Worm (Caenorhabditis elegans) whole organism, dauer: ENCODE data around the gene R03H10.5.
"Not testable (repeated sequence)": the region's sequence is repeated elsewhere in the genome, so short reads cannot be mapped to it uniquely, and the experiment has no call there.

Experiments
- unc-62 ChIP-seq: sonication (generic microtip); optimal IDR thresholded peaks from 2 replicates; lab custom pipeline; 2017; ENCODE audit warnings: missing biosample characterization, missing genetic modification reagents, missing genetic modification characterization

Gene R03H10.5

DNA sequence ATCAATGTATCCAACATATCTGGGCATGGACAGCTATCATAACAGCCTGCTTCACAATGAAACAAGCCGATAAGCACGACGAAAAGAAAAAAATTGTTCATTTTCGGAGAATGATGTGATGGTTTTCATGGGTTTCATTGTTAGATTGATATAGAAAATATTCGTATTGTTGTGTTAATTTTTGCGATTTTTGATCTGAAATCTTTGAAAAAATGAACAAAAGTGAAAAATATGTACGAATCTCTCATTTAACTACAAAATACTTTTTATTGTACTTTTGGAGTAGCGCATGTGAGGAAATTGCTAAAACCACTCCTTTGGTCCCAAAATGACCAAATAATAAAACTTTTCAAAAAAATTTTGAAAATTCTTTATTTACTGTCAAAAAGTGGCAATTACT, at the start of gene R03H10.5:
Gene R03H10.5, minus strand, starts transcription at position 101 of the 400 bp plus-strand sequence.
- no peak for TF ChIP-seq unc-62 (GFP tag; lab: Kevin White, UChicago)

DNA sequence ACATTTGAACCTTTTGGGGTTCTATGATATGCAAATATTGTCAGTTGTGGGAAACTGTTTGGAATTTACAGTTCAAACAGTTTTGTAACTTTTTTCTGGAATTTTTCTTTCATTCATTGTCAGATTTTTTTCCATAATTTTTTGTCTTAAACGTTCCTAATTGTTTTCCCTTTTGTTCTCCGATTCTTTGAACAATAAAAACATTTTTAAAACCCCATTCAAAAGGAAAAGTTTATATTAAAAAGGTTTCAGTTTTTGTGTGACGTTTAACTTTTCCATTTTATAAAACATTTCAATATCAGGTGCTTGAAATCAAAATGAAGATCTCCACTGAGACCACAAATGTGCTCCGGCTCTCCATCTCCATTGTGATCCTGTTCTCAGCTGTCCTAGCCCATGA, 48.7 kb upstream of the R03H10.5 start, which contains the start of gene F31D5.1:
Gene F31D5.1, plus strand, starts transcription at position 301 of the 400 bp plus-strand sequence.
- no peak for TF ChIP-seq unc-62 (GFP tag; lab: Kevin White, UChicago)

DNA sequence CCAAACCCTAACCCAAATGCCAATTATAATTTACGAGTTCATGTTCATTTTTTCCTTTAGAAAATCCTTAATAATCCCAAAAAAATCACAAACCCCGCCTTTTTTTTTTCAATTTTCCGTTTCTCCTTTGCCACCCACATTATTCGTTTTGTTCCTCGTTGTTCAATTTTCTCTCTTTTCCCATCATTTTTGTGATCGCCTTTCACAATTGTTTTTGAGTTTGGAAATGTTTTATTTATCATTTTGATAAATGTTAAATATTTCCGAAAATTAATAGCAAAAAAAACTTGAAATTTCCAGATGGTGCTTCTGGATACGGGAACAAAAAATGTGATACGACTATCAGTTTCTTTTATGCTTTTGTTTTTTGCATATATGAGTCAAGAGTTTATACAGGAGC, 44.9 kb upstream of the R03H10.5 start, which contains the start of gene F31D5.2:
Gene F31D5.2, plus strand, starts transcription at position 301 of the 400 bp plus-strand sequence.
- TF ChIP-seq unc-62 (GFP tag; lab: Kevin White, UChicago), result no peak

DNA sequence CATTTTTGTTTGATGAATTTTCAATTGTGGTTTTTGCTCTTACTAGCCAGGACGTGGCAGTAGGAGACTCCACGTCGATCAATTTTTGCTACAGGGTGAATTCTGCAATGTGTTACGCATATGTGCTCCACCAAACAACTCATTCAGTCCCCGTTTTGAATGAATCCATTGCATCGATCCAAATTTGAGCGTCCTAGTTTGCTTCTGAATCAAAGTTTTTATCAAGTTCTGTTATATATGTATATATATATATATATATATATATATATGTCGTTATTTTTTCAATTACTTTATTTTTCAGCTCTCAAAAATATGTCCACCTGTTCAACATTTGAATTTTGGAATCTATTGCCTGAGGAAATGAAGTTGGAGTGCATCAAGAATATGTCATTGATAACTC, 40.7 kb upstream of the R03H10.5 start, which contains the start of gene F31D5.7:
Gene F31D5.7, plus strand, starts transcription at position 301 of the 400 bp plus-strand sequence.
- no peak for TF ChIP-seq unc-62 (GFP tag; lab: Kevin White, UChicago)

DNA sequence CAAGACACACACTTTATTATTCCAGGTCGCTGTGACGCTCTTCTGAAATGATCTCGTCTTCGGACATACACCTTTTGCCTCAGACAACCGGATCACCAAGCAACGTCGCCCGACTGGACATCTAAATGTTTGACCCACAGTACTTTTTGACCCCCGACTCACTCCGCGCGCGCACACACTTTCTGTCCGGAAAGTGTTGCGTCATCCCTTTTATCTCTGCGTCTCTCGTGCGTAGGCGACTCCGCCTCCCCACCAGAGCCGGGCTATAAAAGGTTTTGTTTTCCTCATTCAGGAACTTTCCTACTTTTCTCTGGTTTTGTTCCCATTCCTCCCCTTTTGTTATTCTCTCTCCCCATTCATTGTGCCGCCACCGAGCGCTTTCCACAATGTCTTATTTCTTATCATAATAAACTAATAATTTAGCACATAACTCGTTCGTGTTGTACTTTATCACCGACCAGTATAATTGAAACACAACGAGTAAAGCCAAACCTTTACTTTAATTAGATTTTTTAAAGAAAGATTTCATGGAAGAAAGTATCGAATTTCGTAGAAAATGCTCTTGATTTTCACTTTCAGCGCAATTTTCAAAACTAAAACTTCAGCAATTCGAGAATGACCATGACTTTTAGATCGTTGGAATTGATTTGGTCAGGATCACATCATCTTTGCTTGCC, 38.8 kb upstream of the R03H10.5 start, which contains the start of gene F31D5.6:
Gene F31D5.6, plus strand, starts transcription at position 627 of the 677 bp plus-strand sequence.
- no peak for TF ChIP-seq unc-62 (GFP tag; lab: Kevin White, UChicago)

DNA sequence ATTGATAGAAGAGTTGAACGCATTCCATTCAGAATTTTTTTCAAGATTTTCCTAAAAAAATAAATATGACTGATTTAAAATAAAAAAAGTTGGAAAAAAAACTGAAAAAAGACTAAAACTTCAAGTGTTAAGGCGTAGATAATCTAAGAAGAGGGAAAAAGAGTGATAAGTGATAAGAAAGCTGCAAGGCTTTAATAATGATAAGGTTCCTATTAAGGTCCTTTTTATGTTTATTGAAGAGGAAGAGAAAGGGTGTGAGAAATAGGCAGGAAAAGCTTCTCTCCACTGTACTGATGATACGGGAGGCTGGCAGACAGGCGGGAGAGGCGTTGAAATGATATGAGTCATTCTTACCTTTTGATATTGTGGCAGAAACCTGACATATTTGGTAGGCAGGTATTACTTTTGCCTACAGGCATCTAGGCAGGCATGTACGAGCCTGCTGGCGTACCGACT, 33.3 kb upstream of the R03H10.5 start, which contains the start of gene mth-1:
Gene mth-1, minus strand, starts transcription at position 51 of the 456 bp plus-strand sequence.
- TF ChIP-seq unc-62 (GFP tag; lab: Kevin White, UChicago), result no peak

DNA sequence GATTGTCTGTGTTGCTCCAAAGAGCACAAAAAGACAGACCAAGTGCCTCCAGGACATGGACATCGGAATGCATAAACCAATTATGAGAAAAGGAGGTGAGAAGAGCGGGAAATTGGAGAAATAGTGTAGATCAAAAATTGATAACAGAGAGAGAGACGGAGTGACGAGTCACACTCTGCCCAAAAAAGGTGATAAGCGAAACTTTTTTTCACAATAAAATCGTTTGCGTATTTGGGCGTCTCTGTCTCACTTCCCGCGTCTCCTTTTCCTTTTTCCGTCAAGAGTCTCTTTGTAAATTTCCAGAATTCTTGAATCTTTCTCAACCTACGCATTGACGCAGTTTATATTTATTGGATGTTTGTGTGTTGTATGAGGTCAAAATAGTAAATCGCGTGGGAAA, 23.7 kb upstream of the R03H10.5 start, which contains the start of gene mth-2:
Gene mth-2, minus strand, starts transcription at position 188 of the 400 bp plus-strand sequence.
- no peak for TF ChIP-seq unc-62 (GFP tag; lab: Kevin White, UChicago)

DNA sequence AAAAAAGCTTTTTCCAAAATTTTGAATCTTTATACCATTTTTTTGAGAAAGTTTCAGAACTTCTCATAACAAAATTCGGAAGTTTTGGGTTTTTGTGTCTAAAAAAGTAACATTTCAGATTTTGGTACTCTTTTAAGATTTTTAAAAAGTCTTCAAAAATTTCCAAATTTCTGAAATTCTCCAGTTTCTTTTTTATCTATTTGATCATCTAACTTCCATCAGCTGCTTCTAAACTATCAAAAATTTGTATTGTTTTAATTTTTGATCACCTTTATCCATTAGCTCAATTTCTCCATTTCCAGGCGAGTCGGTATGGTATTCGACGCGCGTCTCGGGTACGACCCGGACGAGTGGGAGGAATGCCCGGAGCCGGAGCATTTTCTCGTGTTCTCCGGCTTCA, 16.0 kb upstream of the R03H10.5 start, which contains the start of gene cpna-1:
Gene cpna-1, plus strand, starts transcription at position 301 of the 400 bp plus-strand sequence.
- TF ChIP-seq unc-62 (GFP tag; lab: Kevin White, UChicago), result no peak

DNA sequence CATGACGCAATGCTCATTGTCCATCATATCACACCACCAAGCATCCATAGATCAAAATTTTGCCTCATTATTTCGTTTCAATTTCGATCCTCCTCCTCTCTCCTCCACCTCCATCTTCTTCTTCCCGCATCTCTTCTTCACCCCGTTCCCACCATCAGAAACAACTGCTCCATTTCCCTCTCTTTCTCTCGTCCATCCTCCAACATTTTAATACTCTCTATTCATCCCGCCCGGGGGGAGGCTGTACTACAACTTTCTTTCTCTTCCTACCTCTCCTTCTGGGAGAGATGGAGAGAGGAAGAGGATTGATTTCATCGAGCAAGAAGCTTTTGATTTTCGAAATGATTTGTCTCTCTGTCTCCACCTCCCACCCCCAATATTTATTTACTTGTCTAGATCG, 13.6 kb upstream of the R03H10.5 start:
- TF ChIP-seq unc-62 (GFP tag; lab: Kevin White, UChicago), result no peak

DNA sequence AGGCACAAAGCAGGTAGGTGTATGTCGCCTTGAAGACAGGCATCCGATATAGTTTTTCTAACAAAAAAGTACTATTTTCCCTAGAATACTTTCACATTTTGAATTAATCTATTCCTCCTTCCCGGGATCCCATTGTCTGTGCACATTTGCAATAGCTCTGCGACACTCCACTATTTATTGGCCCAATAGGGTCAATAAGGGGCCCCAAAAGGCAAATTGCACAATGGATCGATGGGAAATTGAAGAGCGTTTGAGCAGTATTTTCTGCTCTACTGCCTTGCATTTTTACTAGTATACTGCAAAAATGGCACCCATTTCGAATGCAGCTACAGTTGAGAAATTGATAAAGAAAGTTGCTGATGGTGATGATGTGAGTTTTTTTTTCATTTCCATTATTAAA, 12.0 kb upstream of the R03H10.5 start, which contains the start of gene R03H10.11:
Gene R03H10.11, plus strand, starts transcription at position 301 of the 400 bp plus-strand sequence.
- TF ChIP-seq unc-62 (GFP tag; lab: Kevin White, UChicago), result no peak

DNA sequence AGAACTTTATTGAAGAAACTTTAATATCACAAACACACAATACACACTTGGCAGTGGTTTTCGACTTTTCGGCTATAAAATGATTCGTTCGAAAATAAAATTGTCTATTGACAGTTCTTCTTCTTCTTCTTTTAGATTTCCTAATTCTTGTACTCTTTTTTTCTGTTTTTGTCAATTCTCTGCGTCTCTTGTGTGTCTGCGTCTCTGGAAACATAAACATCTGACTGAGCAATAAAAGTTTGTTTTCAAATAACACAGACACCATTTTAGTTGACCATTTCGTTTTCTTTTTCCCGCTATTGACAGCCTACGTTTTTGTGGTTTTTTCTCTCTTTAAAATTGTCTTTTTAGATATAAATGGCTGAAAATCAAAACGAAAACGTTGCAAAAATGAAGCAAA, 9.5 kb upstream of the R03H10.5 start, which contains the start of gene R03H10.1:
Gene R03H10.1, plus strand, starts transcription at position 352 of the 400 bp plus-strand sequence.
- TF ChIP-seq unc-62 (GFP tag; lab: Kevin White, UChicago), result no peak

DNA sequence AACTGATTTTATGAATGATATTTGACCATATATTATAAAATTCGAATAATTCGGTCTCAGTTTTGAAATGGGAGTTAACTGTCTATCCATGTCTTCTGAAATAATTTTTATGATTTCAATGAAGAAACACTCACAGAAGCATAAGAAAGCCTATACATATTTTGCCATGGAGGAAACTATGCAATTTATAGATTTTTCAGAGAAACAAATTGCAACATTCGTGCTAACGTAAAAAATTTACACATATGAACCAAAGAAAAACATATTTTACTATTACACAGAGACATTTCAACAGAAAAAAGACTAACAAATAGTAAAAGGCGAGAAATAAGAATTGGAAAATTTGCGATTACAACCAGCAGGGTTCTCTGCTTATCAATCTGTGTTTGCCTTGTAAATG, 8.4 kb upstream of the R03H10.5 start, which contains the start of gene R03H10.7:
Gene R03H10.7, minus strand, starts transcription at position 101 of the 400 bp plus-strand sequence.
- no peak for TF ChIP-seq unc-62 (GFP tag; lab: Kevin White, UChicago)

DNA sequence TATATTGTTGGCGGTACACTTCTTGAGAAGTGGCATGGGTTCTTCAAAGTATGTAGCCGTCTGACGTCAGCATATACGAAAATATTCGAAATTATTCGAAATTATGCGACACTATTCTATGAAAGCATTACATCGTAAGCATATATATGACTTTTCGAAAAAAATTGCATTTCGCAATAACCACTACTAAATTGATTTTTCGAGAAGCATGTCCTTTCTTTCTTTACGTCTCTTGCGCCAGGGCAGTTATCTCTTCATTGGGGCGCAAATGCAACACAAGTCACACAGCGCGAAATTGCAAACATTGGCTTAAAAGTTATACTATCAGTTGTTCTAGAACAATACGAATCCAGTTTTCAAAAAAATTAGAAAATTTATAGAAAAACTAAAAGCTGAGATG, 3.4 kb upstream of the R03H10.5 start:
- no peak for TF ChIP-seq unc-62 (GFP tag; lab: Kevin White, UChicago)

DNA sequence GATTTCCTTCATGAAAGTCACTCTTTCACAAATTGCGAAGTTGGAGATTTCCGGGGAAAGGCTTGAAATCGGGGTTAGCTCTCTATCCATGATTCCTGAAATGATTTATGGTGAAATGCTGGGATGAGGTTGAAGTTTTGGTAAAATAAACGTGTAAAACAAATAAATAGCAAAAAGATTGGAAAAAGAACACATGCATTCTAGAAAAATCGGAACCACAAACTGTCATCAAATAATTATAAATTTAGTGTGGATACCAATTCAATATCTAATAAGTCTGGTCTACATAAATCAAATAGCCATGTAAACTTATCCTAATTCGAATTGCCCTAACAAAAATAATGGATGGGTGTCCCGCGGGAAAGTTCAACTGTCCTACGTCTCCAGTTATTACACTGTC, 3.0 kb upstream of the R03H10.5 start, which contains the start of gene R03H10.6:
Gene R03H10.6, minus strand, starts transcription at position 101 of the 400 bp plus-strand sequence.
- TF ChIP-seq unc-62 (GFP tag; lab: Kevin White, UChicago), result no peak

DNA sequence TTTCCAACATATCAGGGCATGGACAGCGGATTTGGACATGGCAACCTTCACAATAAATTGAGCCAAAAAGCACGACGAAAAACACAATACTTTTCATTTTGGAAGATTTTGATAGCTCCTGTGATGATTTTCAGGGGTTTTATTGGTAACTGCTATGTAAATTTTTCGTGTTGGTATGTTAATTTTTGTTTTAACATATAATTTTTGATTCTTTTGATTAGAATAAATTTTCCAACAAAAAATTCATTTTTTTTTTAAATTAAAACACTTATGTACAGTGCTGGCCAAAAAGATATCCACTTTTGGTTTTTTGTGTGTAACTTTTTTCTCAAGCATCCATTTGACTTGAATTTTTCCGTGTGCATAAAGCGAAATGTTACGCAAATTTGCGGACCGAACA, 2.0 kb downstream of the R03H10.5 start, which contains the start of gene R03H10.4:
Gene R03H10.4, minus strand, starts transcription at position 101 of the 400 bp plus-strand sequence.
- TF ChIP-seq unc-62 (GFP tag; lab: Kevin White, UChicago), result not testable (repeated sequence)

DNA sequence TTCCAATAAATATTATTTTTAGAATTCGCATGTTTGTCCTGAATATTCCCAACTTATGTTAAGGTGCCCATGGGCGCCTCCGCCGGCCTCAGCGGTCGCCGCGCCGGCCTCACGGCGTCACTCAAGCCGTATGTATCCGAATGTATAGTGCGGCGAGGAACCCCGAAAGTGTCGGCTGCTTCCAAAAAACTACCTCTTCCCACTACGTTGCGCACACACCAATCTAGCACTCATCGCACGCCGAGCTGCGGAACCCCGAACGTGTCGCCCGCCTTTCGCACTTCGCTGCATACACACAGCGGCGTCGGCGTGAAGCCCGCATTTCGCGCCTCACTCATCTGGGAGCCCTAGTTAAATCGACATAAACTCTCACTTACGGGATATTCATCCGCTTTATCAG, 2.6 kb downstream of the R03H10.5 start:
- no peak for TF ChIP-seq unc-62 (GFP tag; lab: Kevin White, UChicago)
